Worm (Caenorhabditis elegans): ENCODE measurements around the gene tomm-7.

The tomm-7 gene

DNA sequence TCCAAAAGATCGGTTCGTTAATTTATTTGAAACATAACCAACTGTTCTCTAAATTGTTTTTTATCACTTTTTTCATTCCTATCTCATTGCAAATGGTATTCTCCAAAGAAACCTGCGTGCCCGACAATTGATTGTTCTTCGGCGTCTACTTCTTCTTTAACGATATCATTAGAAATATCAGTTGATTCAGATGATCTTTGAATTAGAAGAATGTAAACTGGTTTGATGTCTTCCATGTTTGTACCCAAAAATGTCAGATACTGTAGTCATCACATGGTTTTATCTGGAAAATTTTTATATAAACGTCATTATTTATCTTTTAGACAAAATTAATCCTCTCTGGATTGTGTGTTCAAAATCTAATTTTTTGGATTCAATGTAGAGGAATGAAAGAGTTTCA lies 38.3 kb downstream of the tomm-7 start (continued):
- no peak for TF ChIP-seq lin-38 (GFP tag; IDR thresholded peaks at IDR 0.05)
- no peak for TF ChIP-seq zfp-2 (tag; optimal IDR thresholded peaks at IDR 0.05)
- no peak for TF ChIP-seq nhr-25 (tag; optimal IDR thresholded peaks at IDR 0.05; ENCODE audit: borderline replicate concordance, insufficient read depth)
- no peak for TF ChIP-seq daf-8 (GFP tag; IDR thresholded peaks at IDR 0.05)
- no peak for TF ChIP-seq Y105C5A.15 (GFP tag; IDR thresholded peaks at IDR 0.05)
- peak; percentile 36 for TF ChIP-seq nhr-48 (tag; optimal IDR thresholded peaks at IDR 0.05)
- no peak for TF ChIP-seq zag-1 (tag; optimal IDR thresholded peaks at IDR 0.05)
- no peak for TF ChIP-seq nhr-237 (tag; optimal IDR thresholded peaks at IDR 0.05)
- TF ChIP-seq tag-97 (GFP tag; IDR thresholded peaks at IDR 0.05) = no peak
- TF ChIP-seq lir-3 (tag; optimal IDR thresholded peaks at IDR 0.05) = no peak
- no peak for TF ChIP-seq mxl-3 (GFP tag; optimal IDR thresholded peaks at IDR 0.05)
- no peak for TF ChIP-seq dmd-8 (GFP tag; IDR thresholded peaks at IDR 0.05)
- peak; percentile 5 for TF ChIP-seq cey-2 (tag; optimal IDR thresholded peaks at IDR 0.05; ENCODE audit: borderline replicate concordance, insufficient read depth)
- no peak for TF ChIP-seq nhr-111 (GFP tag; optimal IDR thresholded peaks at IDR 0.05)
- TF ChIP-seq sdz-12 (GFP tag; optimal IDR thresholded peaks at IDR 0.05) = no peak
- no peak for TF ChIP-seq nhr-42 (GFP tag; IDR thresholded peaks at IDR 0.05)
- TF ChIP-seq ceh-28 (tag; optimal IDR thresholded peaks at IDR 0.05) = no peak
- TF ChIP-seq aly-2 (tag; optimal IDR thresholded peaks at IDR 0.05) = no peak
- no peak for TF ChIP-seq lin-29 (GFP tag; IDR thresholded peaks at IDR 0.05)
- TF ChIP-seq aha-1 (tag) = no peak
- no peak for TF ChIP-seq ctbp-1 (GFP tag; IDR thresholded peaks at IDR 0.05)
- TF ChIP-seq zfp-3 (GFP tag; conservative IDR thresholded peaks at IDR 0.05) = no peak

DNA sequence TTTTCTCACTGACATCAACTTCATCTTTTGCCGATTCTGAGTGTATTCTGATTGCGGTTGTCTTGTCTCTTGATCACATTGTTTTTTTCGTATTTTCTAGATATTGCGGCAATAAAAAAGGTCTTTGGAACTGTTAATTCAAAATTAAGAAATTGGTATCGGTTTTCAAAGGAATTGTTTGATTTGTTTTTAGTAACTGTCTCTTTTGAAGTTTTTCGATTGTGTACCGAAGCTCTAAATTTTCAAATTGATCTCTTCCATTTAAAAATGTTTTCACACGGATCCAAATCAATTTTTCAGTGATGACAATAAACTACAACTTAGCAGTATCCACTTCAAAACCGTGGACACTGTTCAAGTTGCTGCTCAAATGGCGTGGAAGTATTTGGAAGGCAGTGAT lies 41.3 kb downstream of the tomm-7 start, which contains the start of gene best-24:
TSS of gene best-24 (plus strand) at position 301 of the 400 bp plus-strand sequence.
- TF ChIP-seq ceh-44 (GFP tag; IDR thresholded peaks at IDR 0.05) = no peak

- TF ChIP-seq unc-62 (GFP tag; optimal IDR thresholded peaks at IDR 0.05 in 1 of 2) = peak in 1 of 2 experiments; percentile 91
- TF ChIP-seq unc-62 (tag; optimal IDR thresholded peaks at IDR 0.05) = no peak
- TF ChIP-seq F49E8.2 (tag; optimal IDR thresholded peaks at IDR 0.05; ENCODE audit: borderline replicate concordance) = no peak
- TF ChIP-seq madf-9 (GFP tag; conservative IDR thresholded peaks at IDR 0.05) = no peak
- TF ChIP-seq aha-1 (tag) = peak; percentile 43
Observed at ce11 chrIII:7903427-7903826, 44.0 kb downstream of the tomm-7 start.

- no peak for TF ChIP-seq duxl-1 (tag; optimal IDR thresholded peaks at IDR 0.05; ENCODE audit: poor library complexity)
- no peak for TF ChIP-seq nhr-48 (tag; optimal IDR thresholded peaks at IDR 0.05)
- TF ChIP-seq cey-2 (tag; optimal IDR thresholded peaks at IDR 0.05; ENCODE audit: borderline replicate concordance, insufficient read depth) = no peak
- TF ChIP-seq daf-16 (GFP tag; optimal IDR thresholded peaks at IDR 0.05) = peak in 1 of 2 experiments; percentile 19
- no peak for TF ChIP-seq daf-16 (tag; optimal IDR thresholded peaks at IDR 0.05)
- no peak for TF ChIP-seq lin-38 (GFP tag; IDR thresholded peaks at IDR 0.05)
Observed at ce11 chrIII:7907515-7907914, 48.1 kb downstream of the tomm-7 start, which contains the start of gene pcp-5. Gene pcp-5 (minus strand): TSS chrIII:7907615.

ce11 chrIII:7909263-7909662 lies 49.9 kb downstream of the tomm-7 start, which contains the start of gene ZK688.1:
Gene ZK688.1 (plus strand): TSS chrIII:7909563.
- TF ChIP-seq ZK337.2 (GFP tag; IDR thresholded peaks at IDR 0.05) = no peak
- TF ChIP-seq zip-2 (tag; optimal IDR thresholded peaks at IDR 0.05) = no peak
- TF ChIP-seq R02D3.7 (tag; optimal IDR thresholded peaks at IDR 0.05) = no peak
- no peak for TF ChIP-seq nhr-237 (tag; optimal IDR thresholded peaks at IDR 0.05)
- TF ChIP-seq lsy-2 (tag; optimal IDR thresholded peaks at IDR 0.05) = no peak
- no peak for TF ChIP-seq set-16 (GFP tag; IDR thresholded peaks at IDR 0.05)
- no peak for TF ChIP-seq Y48G9A.11 (GFP tag; IDR thresholded peaks at IDR 0.05)
- no peak for TF ChIP-seq snpc-1.2 (GFP tag; IDR thresholded peaks at IDR 0.05)
- TF ChIP-seq egl-43 (GFP tag; IDR thresholded peaks at IDR 0.05) = no peak
- TF ChIP-seq mdl-1 (tag; optimal IDR thresholded peaks at IDR 0.05) = no peak
- TF ChIP-seq lin-13 (GFP tag; optimal IDR thresholded peaks at IDR 0.05) = no peak

Measured in whole organism, L4 larva.